Worm (Caenorhabditis elegans) whole organism, L4/young adult: ENCODE data around the gene gadr-2.

Experiments used
- dao-5 ChIP-seq: sonication (generic microtip); optimal IDR thresholded peaks from 2 replicates; lab custom pipeline; 2016; ENCODE audit warnings: missing genotype, missing genetic modification characterization, moderate library complexity, missing compliant biosample characterization
- him-1 ChIP-seq: sonication (generic microtip); optimal IDR thresholded peaks from 2 replicates; lab custom pipeline; 2016; ENCODE audit warnings: missing genotype, missing genetic modification reagents, missing genetic modification characterization, missing compliant biosample characterization

DNA sequence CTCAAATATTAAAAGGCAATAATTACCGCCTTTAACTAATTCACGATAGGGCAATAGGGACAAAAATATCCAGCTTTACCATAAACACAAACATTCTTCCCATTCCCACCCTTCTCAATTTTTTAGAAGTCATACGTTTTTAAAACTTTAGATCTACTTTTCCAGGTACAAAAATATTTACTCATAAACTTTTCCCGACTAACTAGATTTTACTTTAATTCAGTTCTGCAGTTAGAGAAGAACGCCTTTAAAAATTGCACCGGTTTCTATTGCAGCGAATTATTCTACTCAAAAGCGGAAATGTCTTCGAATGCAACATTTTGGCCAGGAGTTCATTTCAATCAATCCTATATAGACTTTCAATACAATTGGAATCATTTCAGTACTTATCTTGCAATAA lies 11.4 kb upstream of the gadr-2 start, which contains the start of gene sru-3:
- TF ChIP-seq him-1 (no peak), dao-5 (tag; lab: Kevin White, UChicago) (no peak)
